Fruit fly (Drosophila melanogaster) whole organism: Measurements from ENCODE around the gene CG43693.

Experiments
- pan ChIP-seq: fragments of >200 bp; optimal IDR thresholded peaks from 2 replicates; lab custom pipeline; 2017
- psq ChIP-seq: fragments of >200 bp; optimal IDR thresholded peaks from 2 replicates; lab custom pipeline; 2017

DNA sequence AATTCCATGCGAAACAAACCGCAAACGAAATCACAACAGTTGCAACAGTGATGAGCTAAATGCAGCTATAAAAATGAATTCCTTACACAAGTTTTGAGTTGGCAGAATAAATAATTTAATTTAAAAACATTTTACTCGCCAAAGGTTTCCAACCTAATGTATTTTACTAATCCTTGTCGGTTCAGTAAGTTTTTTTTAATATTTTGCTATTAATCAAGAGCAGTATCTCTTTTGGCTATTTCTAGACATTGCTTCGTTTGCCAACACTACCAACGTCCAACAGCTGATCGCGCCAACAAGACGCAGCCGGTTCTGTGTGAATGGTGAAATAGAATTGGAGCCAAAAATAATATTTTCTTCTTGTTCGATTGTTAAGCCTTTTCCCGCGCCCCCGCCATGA, 13.5 kb upstream of the CG43693 start, which contains the start of the genes CG32075, CG45101 and SuUR:
- TF ChIP-seq pan (lab: Kevin White, UChicago) (no peak), psq (no peak)
